Worm (Caenorhabditis elegans): ENCODE results near the gene T02G5.3.

DNA sequence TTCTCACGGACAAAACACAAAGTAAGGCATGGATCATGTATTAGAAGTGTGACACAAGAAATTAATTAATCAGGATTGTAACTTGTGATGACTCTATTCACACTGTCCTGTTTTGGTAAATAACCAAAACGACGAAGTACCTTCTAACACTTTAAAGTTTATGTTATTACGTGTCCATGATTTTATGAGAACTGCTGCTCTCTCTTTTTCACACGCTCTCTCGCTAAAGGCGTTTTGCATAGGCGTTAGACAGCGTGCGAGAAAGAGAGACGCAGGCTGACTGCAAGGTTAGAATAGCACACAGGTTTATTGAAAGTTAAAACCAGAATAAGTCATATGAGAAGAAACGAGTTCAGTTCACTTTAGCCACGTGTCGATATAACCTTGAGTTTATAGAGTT, 3.1 kb upstream of the T02G5.3 start:
- TF ChIP-seq elt-3 (tag; optimal IDR thresholded peaks at IDR 0.05), result no peak
- TF ChIP-seq nhr-237 (tag; optimal IDR thresholded peaks at IDR 0.05), result no peak
- no peak for TF ChIP-seq nhr-6 (tag; optimal IDR thresholded peaks at IDR 0.05)
